Worm (Caenorhabditis elegans) whole organism, young adult: ENCODE results near the gene syf-2.

Experiments used
- B0019.2 ChIP-seq: fragments of 200-800 bp; sonication (Bioruptor generic); conservative IDR thresholded peaks from 2 replicates; pipeline ENCODE4 v1.3.6; 2022; ENCODE audit warnings: missing genetic modification reagents, missing genetic modification characterization, missing compliant biosample characterization
- F22D6.2 ChIP-seq: sonication (generic microtip); optimal IDR thresholded peaks from 2 replicates; lab custom pipeline; 2016; ENCODE audit warnings: mild to moderate bottlenecking, missing genetic modification characterization, missing compliant biosample characterization
- F23B12.7 ChIP-seq: sonication (generic microtip); optimal IDR thresholded peaks from 2 replicates; lab custom pipeline; 2017; ENCODE audit warnings: missing genetic modification characterization, mild to moderate bottlenecking, missing compliant biosample characterization, antibody characterized with exemption, moderate library complexity; ENCODE audit not compliant: insufficient read depth
- F49E8.2 ChIP-seq: sonication (generic microtip); optimal IDR thresholded peaks from 3 replicates; lab custom pipeline; 2017; ENCODE audit warnings: missing genetic modification characterization, mild to moderate bottlenecking, missing compliant biosample characterization, antibody characterized with exemption, moderate library complexity; ENCODE audit not compliant: insufficient read depth
- F55B11.4 ChIP-seq: sonication (generic microtip); optimal IDR thresholded peaks from 2 replicates; lab custom pipeline; 2016; ENCODE audit warnings: missing compliant biosample characterization, missing genetic modification characterization, borderline replicate concordance; ENCODE audit not compliant: insufficient read depth
- F57C9.4 ChIP-seq: sonication (generic microtip); optimal IDR thresholded peaks from 2 replicates; lab custom pipeline; 2017; ENCODE audit warnings: mild to moderate bottlenecking, missing genetic modification characterization, missing compliant biosample characterization
- K12H6.12 ChIP-seq: fragments of 200-800 bp; sonication (Bioruptor generic); optimal IDR thresholded peaks from 2 replicates; lab custom pipeline; 2018; ENCODE audit warnings: mild to moderate bottlenecking, missing genetic modification characterization, missing compliant biosample characterization
- Y53G8AR.9 ChIP-seq: fragments of 200-800 bp; sonication (Bioruptor generic); conservative IDR thresholded peaks from 2 replicates; pipeline ENCODE4 v1.3.6; 2022; ENCODE audit warnings: missing genetic modification reagents, missing genetic modification characterization, missing compliant biosample characterization
- Y95B8A.8 ChIP-seq: fragments of 200-800 bp; sonication (Bioruptor generic); IDR thresholded peaks from 2 replicates; pipeline ENCODE4 v1.3.6; 2022; ENCODE audit warnings: missing genetic modification reagents, missing genetic modification characterization, missing compliant biosample characterization
- aptf-2 ChIP-seq: fragments of 200-800 bp; sonication (Bioruptor generic); conservative IDR thresholded peaks from 2 replicates; pipeline ENCODE4 v1.3.6; 2022; ENCODE audit warnings: missing genetic modification reagents, missing genetic modification characterization, missing compliant biosample characterization
- attf-5 ChIP-seq: fragments of 200-800 bp; sonication (Bioruptor generic); optimal IDR thresholded peaks from 2 replicates; lab custom pipeline; 2018; ENCODE audit warnings: mild to moderate bottlenecking, missing genetic modification characterization, missing compliant biosample characterization
- ceh-100 ChIP-seq: fragments of 200-800 bp; sonication (Bioruptor generic); IDR thresholded peaks from 2 replicates; pipeline ENCODE4 v1.3.6; 2022; ENCODE audit warnings: missing genetic modification reagents, missing genetic modification characterization, missing compliant biosample characterization
- efl-1 ChIP-seq: fragments of 150-350 bp; optimal IDR thresholded peaks from 2 replicates; lab custom pipeline; 2014; ENCODE audit warnings: missing biosample characterization, missing genetic modification reagents, missing genetic modification characterization
- egl-18 ChIP-seq: fragments of 200-800 bp; sonication (Bioruptor generic); IDR thresholded peaks from 2 replicates; pipeline ENCODE4 v1.3.6; 2022; ENCODE audit warnings: missing genetic modification reagents, missing genetic modification characterization, missing compliant biosample characterization
- ekl-4 ChIP-seq: fragments of 200-800 bp; sonication (Bioruptor generic); IDR thresholded peaks from 2 replicates; pipeline ENCODE4 v1.3.6; 2022; ENCODE audit warnings: missing genetic modification reagents, missing genetic modification characterization, missing compliant biosample characterization
- ets-4 ChIP-seq: fragments of 200-800 bp; sonication (Bioruptor generic); optimal IDR thresholded peaks from 2 replicates; lab custom pipeline; 2018; ENCODE audit warnings: mild to moderate bottlenecking, missing genetic modification characterization, missing compliant biosample characterization
- him-1 ChIP-seq: sonication (generic microtip); optimal IDR thresholded peaks from 2 replicates; lab custom pipeline; 2016; ENCODE audit warnings: missing genotype, missing genetic modification reagents, missing genetic modification characterization, missing compliant biosample characterization
- hlh-12 ChIP-seq: sonication (generic microtip); optimal IDR thresholded peaks from 2 replicates; lab custom pipeline; 2016; ENCODE audit warnings: missing genetic modification characterization, missing compliant biosample characterization
- hlh-26 ChIP-seq: fragments of 200-800 bp; sonication (Bioruptor generic); conservative IDR thresholded peaks from 2 replicates; pipeline ENCODE4 v1.3.6; 2022; ENCODE audit warnings: missing genetic modification reagents, missing genetic modification characterization, missing compliant biosample characterization
- hrde-1 ChIP-seq: sonication (generic microtip); optimal IDR thresholded peaks from 2 replicates; lab custom pipeline; 2016; ENCODE audit warnings: missing genetic modification characterization, mild to moderate bottlenecking, missing compliant biosample characterization, moderate library complexity, missing genotype, missing genetic modification reagents, borderline replicate concordance
- lag-1 ChIP-seq: fragments of 200-800 bp; sonication (Bioruptor generic); IDR thresholded peaks from 2 replicates; pipeline ENCODE4 v1.3.6; 2022; ENCODE audit warnings: missing genetic modification reagents, missing genetic modification characterization, missing compliant biosample characterization
- let-526 ChIP-seq: fragments of 200-800 bp; sonication (Bioruptor generic); IDR thresholded peaks from 2 replicates; pipeline ENCODE4 v1.3.6; 2022; ENCODE audit warnings: missing genetic modification reagents, missing genetic modification characterization, missing compliant biosample characterization
- let-607 ChIP-seq, 2 experiments: fragments of 200-800 bp in 1 of 2; sonication (Bioruptor generic) in 1 of 2; sonication (generic microtip) in 1 of 2; optimal IDR thresholded peaks; 2 replicates each; lab custom pipeline; 2016 to 2018; ENCODE audit warnings: mild to moderate bottlenecking in 2 of 2, missing compliant biosample characterization in 2 of 2, missing genetic modification characterization in 2 of 2, moderate library complexity in 2 of 2, missing genotype in 1 of 2
- lin-26 ChIP-seq: fragments of 200-800 bp; sonication (Bioruptor generic); IDR thresholded peaks from 2 replicates; pipeline ENCODE4 v1.3.6; 2022; ENCODE audit warnings: missing genetic modification reagents, missing genetic modification characterization, missing compliant biosample characterization
- lir-1 ChIP-seq: fragments of 200-800 bp; sonication (Bioruptor generic); conservative IDR thresholded peaks from 2 replicates; pipeline ENCODE4 v1.3.6; 2022; ENCODE audit warnings: missing genetic modification reagents, missing genetic modification characterization, missing compliant biosample characterization
- lsy-27 ChIP-seq: sonication (generic microtip); optimal IDR thresholded peaks from 2 replicates; lab custom pipeline; 2017; ENCODE audit warnings: missing genetic modification characterization, mild to moderate bottlenecking, missing compliant biosample characterization, antibody characterized with exemption, missing genotype, borderline replicate concordance; ENCODE audit not compliant: insufficient read depth
- madf-6 ChIP-seq: fragments of 200-800 bp; sonication (Bioruptor generic); IDR thresholded peaks from 2 replicates; pipeline ENCODE4 v1.3.6; 2022; ENCODE audit warnings: missing genetic modification reagents, missing genetic modification characterization, missing compliant biosample characterization
- madf-8 ChIP-seq: fragments of 200-800 bp; sonication (Bioruptor generic); conservative IDR thresholded peaks from 2 replicates; pipeline ENCODE4 v1.3.6; 2022; ENCODE audit warnings: missing genetic modification reagents, missing genetic modification characterization, missing compliant biosample characterization
- mel-28 ChIP-seq: sonication (generic microtip); optimal IDR thresholded peaks from 2 replicates; lab custom pipeline; 2016; ENCODE audit warnings: borderline replicate concordance, mild to moderate bottlenecking, missing genetic modification characterization, missing compliant biosample characterization
- nfyb-1 ChIP-seq: fragments of 200-800 bp; sonication (Bioruptor generic); IDR thresholded peaks from 2 replicates; pipeline ENCODE4 v1.3.6; 2022; ENCODE audit warnings: missing genetic modification reagents, missing genetic modification characterization, missing compliant biosample characterization
- nhr-27 ChIP-seq: fragments of 200-800 bp; sonication (Bioruptor generic); optimal IDR thresholded peaks from 2 replicates; lab custom pipeline; 2018; ENCODE audit warnings: mild to moderate bottlenecking, missing genetic modification characterization, moderate library complexity, missing compliant biosample characterization
- pbrm-1 ChIP-seq: fragments of 200-800 bp; sonication (Bioruptor generic); IDR thresholded peaks from 2 replicates; pipeline ENCODE4 v1.3.6; 2022; ENCODE audit warnings: missing genetic modification reagents, missing genetic modification characterization, missing compliant biosample characterization
- rcor-1 ChIP-seq: fragments of 200-800 bp; sonication (Bioruptor generic); IDR thresholded peaks from 2 replicates; pipeline ENCODE4 v1.3.6; 2022; ENCODE audit warnings: missing genetic modification reagents, missing genetic modification characterization, missing compliant biosample characterization
- rpc-1 ChIP-seq, 2 experiments: fragments of 150-350 bp in 1 of 2; sonication (generic microtip) in 1 of 2; optimal IDR thresholded peaks; 2 replicates each; lab custom pipeline; 2014 to 2018; ENCODE audit warnings: missing biosample characterization in 1 of 2, missing genetic modification characterization in 1 of 2, missing genetic modification reagents in 1 of 2, missing genotype in 1 of 2
- snpc-1.3 ChIP-seq: sonication (generic microtip); optimal IDR thresholded peaks from 2 replicates; lab custom pipeline; 2017; ENCODE audit warnings: missing genetic modification characterization, mild to moderate bottlenecking, missing compliant biosample characterization, antibody characterized with exemption, moderate library complexity, missing genotype, missing genetic modification reagents; ENCODE audit not compliant: insufficient read depth
- snpc-3.4 ChIP-seq: sonication (generic microtip); optimal IDR thresholded peaks from 2 replicates; lab custom pipeline; 2017; ENCODE audit warnings: missing genetic modification characterization, mild to moderate bottlenecking, missing compliant biosample characterization, antibody characterized with exemption, moderate library complexity, missing genotype, missing genetic modification reagents
- snpc-4 ChIP-seq, 5 experiments: fragments of 150-350 bp in 1 of 5; sonication (generic microtip) in 4 of 5; optimal IDR thresholded peaks; 2 replicates each; lab custom pipeline; 2014 to 2018; ENCODE audit warnings: missing genetic modification characterization in 5 of 5, missing biosample characterization in 3 of 5, antibody characterized with exemption in 2 of 5, mild to moderate bottlenecking in 2 of 5, missing compliant biosample characterization in 2 of 5, missing genotype in 2 of 5, moderate library complexity in 2 of 5, missing genetic modification reagents in 1 of 5
- tbp1 ChIP-seq: fragments of 200-800 bp; sonication (Bioruptor generic); optimal IDR thresholded peaks from 2 replicates; lab custom pipeline; 2018; ENCODE audit warnings: mild to moderate bottlenecking, missing genetic modification characterization, missing compliant biosample characterization
- unc-130 ChIP-seq: sonication (generic microtip); optimal IDR thresholded peaks from 2 replicates; lab custom pipeline; 2016; ENCODE audit warnings: missing genetic modification reagents, missing genetic modification characterization, missing compliant biosample characterization
- xnd-1 ChIP-seq: sonication (generic microtip); optimal IDR thresholded peaks from 2 replicates; lab custom pipeline; 2016; ENCODE audit warnings: missing genotype, missing genetic modification reagents, missing genetic modification characterization, missing compliant biosample characterization
- zfh-2 ChIP-seq: fragments of 200-800 bp; sonication (Bioruptor generic); conservative IDR thresholded peaks from 2 replicates; pipeline ENCODE4 v1.3.6; 2022; ENCODE audit warnings: missing genetic modification reagents, missing genetic modification characterization, missing compliant biosample characterization
- zim-3 ChIP-seq: sonication (generic microtip); optimal IDR thresholded peaks from 2 replicates; lab custom pipeline; 2017; ENCODE audit warnings: mild to moderate bottlenecking, missing genetic modification characterization, moderate library complexity, missing compliant biosample characterization
- ztf-26 ChIP-seq: sonication (generic microtip); optimal IDR thresholded peaks from 2 replicates; lab custom pipeline; 2017; ENCODE audit warnings: missing genetic modification characterization, missing compliant biosample characterization
- ztf-28 ChIP-seq: fragments of 200-800 bp; sonication (Bioruptor generic); IDR thresholded peaks from 2 replicates; pipeline ENCODE4 v1.3.6; 2022; ENCODE audit warnings: missing genetic modification reagents, missing genetic modification characterization, missing compliant biosample characterization
- ztf-3 ChIP-seq: fragments of 200-800 bp; sonication (Bioruptor generic); optimal IDR thresholded peaks from 2 replicates; lab custom pipeline; 2018; ENCODE audit warnings: mild to moderate bottlenecking, missing genetic modification characterization, missing compliant biosample characterization

syf-2 gene

ce11 chrIII:7181822-7182221 is 19.9 kb upstream of the syf-2 start, which contains the start of gene epg-4 (continued):
- TF ChIP-seq rpc-1 (optimal IDR thresholded peaks at IDR 0.05; lab: Kevin White, UChicago) (no peak), rpc-1 (tag; optimal IDR thresholded peaks at IDR 0.05; lab: Kevin White, UChicago) (no peak), K12H6.12 (peak; percentile 24), xnd-1 (tag; lab: Kevin White, UChicago) (no peak), him-1 (tag; lab: Kevin White, UChicago) (no peak), ceh-100 (GFP tag; lab: Robert Waterston, UW) (peak; percentile 75), F57C9.4 (tag; lab: Kevin White, UChicago) (no peak), snpc-4 (GFP tag; optimal IDR thresholded peaks at IDR 0.05; lab: Kevin White, UChicago) (no peak), snpc-4 (tag; optimal IDR thresholded peaks at IDR 0.05; lab: Kevin White, UChicago) (peak in 3 of 4 experiments; percentile 3 to 25 (median 9)), lag-1 (no peak), zim-3 (tag; lab: Kevin White, UChicago) (peak; percentile 30), nhr-27 (no peak), lin-26 (GFP tag; lab: Robert Waterston, UW) (peak; percentile 64; the same call in 1 of the 2 replicates), tbp1 (GFP tag; lab: Kevin White, UChicago) (peak; percentile 53), let-607 (tag; optimal IDR thresholded peaks at IDR 0.05; lab: Kevin White, UChicago) (peak in 1 of 2 experiments; percentile 49), F49E8.2 (tag; lab: Kevin White, UChicago) (peak; percentile 71), pbrm-1 (GFP tag; lab: Robert Waterston, UW) (peak; percentile 43; the same call in 1 of the 2 replicates), snpc-3.4 (peak; percentile 9), ets-4 (GFP tag; lab: Kevin White, UChicago) (no peak), attf-5 (peak; percentile 89), lsy-27 (tag; lab: Kevin White, UChicago) (no peak), rcor-1 (GFP tag; lab: Robert Waterston, UW) (no peak), hlh-12 (no peak), ztf-26 (tag; lab: Kevin White, UChicago) (no peak), let-526 (GFP tag; lab: Robert Waterston, UW) (no peak), ekl-4 (GFP tag; lab: Robert Waterston, UW) (0 out of 2 replicates have a peak, but pooled peaks have one; percentile 33), mel-28 (tag; lab: Kevin White, UChicago) (no peak), B0019.2 (no peak; the same call in 1 of the 2 replicates), egl-18 (GFP tag; lab: Robert Waterston, UW) (no peak), snpc-1.3 (tag; lab: Kevin White, UChicago) (no peak), lir-1 (GFP tag; lab: Robert Waterston, UW) (no peak), nfyb-1 (GFP tag; lab: Robert Waterston, UW) (peak; percentile 62; the same call in 1 of the 2 replicates), hrde-1 (peak; percentile 52), madf-6 (peak; percentile 44), madf-8 (GFP tag; lab: Robert Waterston, UW) (peak; percentile 14; the same call in 1 of the 2 replicates), Y95B8A.8 (no peak; the same call in 1 of the 2 replicates), Y53G8AR.9 (0 out of 2 replicates have a peak, but pooled peaks have one; percentile 45), F22D6.2 (tag; lab: Kevin White, UChicago) (no peak), hlh-26 (GFP tag; lab: Robert Waterston, UW) (no peak), unc-130 (GFP tag; lab: Kevin White, UChicago) (peak; percentile 29), ztf-28 (GFP tag; lab: Robert Waterston, UW) (no peak), ztf-3 (no peak), aptf-2 (GFP tag; lab: Robert Waterston, UW) (no peak), zfh-2 (GFP tag; lab: Robert Waterston, UW) (no peak), F55B11.4 (tag; lab: Kevin White, UChicago) (no peak), F23B12.7 (tag; lab: Kevin White, UChicago) (peak; percentile 13), efl-1 (GFP tag; lab: Kevin White, UChicago) (peak; percentile 18)
